Worm (Caenorhabditis elegans) whole organism, early embryonic: ENCODE measurements around the gene dod-24.

Experiments
- B0310.2 ChIP-seq: sonication (generic microtip); optimal IDR thresholded peaks from 2 replicates; lab custom pipeline; 2016; ENCODE audit warnings: mild to moderate bottlenecking, missing genetic modification characterization, missing compliant biosample characterization
- F13C5.2 ChIP-seq: sonication (generic microtip); optimal IDR thresholded peaks from 2 replicates; lab custom pipeline; 2017; ENCODE audit warnings: mild to moderate bottlenecking, missing genetic modification characterization, inconsistent platforms, missing compliant biosample characterization
- aly-1 ChIP-seq: sonication (generic microtip); optimal IDR thresholded peaks from 2 replicates; lab custom pipeline; 2016; ENCODE audit warnings: missing genetic modification characterization, missing compliant biosample characterization
- ama-1 ChIP-seq: fragments of 150-350 bp; optimal IDR thresholded peaks from 2 replicates; lab custom pipeline; 2014
- ceh-13 ChIP-seq: fragments of 200-800 bp; sonication (Bioruptor generic); optimal IDR thresholded peaks from 2 replicates; lab custom pipeline; 2018; ENCODE audit warnings: mild to moderate bottlenecking, missing genetic modification characterization, missing compliant biosample characterization
- ceh-36 ChIP-seq: sonication (generic microtip); optimal IDR thresholded peaks from 2 replicates; lab custom pipeline; 2016; ENCODE audit warnings: missing genetic modification characterization, inconsistent platforms, missing compliant biosample characterization
- ets-7 ChIP-seq: sonication (generic microtip); optimal IDR thresholded peaks from 2 replicates; lab custom pipeline; 2016; ENCODE audit warnings: missing genotype, missing genetic modification characterization, missing compliant biosample characterization
- flt-1 ChIP-seq: fragments of 200-800 bp; sonication (Bioruptor generic); IDR thresholded peaks from 2 replicates; pipeline ENCODE4 v1.3.6; 2022; ENCODE audit warnings: missing genetic modification characterization, missing compliant biosample characterization
- hmbx-1 ChIP-seq: sonication (generic microtip); optimal IDR thresholded peaks from 2 replicates; lab custom pipeline; 2016; ENCODE audit warnings: mild to moderate bottlenecking, missing genetic modification characterization, missing compliant biosample characterization
- hmg-4 ChIP-seq: fragments of 200-800 bp; sonication (Bioruptor generic); optimal IDR thresholded peaks from 2 replicates; lab custom pipeline; 2018; ENCODE audit warnings: mild to moderate bottlenecking, missing genetic modification characterization, missing compliant biosample characterization
- hnd-1 ChIP-seq: sonication (generic microtip); optimal IDR thresholded peaks from 2 replicates; lab custom pipeline; 2016; ENCODE audit warnings: missing genetic modification characterization, missing compliant biosample characterization
- pes-1 ChIP-seq: fragments of 200-800 bp; sonication (Bioruptor generic); IDR thresholded peaks from 2 replicates; pipeline ENCODE4 v1.3.6; 2022; ENCODE audit warnings: missing genetic modification reagents, missing genetic modification characterization, missing compliant biosample characterization
- scrt-1 ChIP-seq: fragments of 200-800 bp; sonication (Bioruptor generic); IDR thresholded peaks from 2 replicates; pipeline ENCODE4 v1.3.6; 2022; ENCODE audit warnings: missing genetic modification characterization, missing compliant biosample characterization
- sea-1 ChIP-seq: fragments of 200-800 bp; sonication (Bioruptor generic); conservative IDR thresholded peaks from 2 replicates; pipeline ENCODE4 v1.3.6; 2022; ENCODE audit warnings: missing genetic modification characterization, missing compliant biosample characterization
- tbx-11 ChIP-seq: fragments of 200-800 bp; sonication (Bioruptor generic); IDR thresholded peaks from 2 replicates; pipeline ENCODE4 v1.3.6; 2022; ENCODE audit warnings: missing genetic modification characterization, missing compliant biosample characterization
- tbx-37 ChIP-seq: fragments of 200-800 bp; sonication (Bioruptor generic); conservative IDR thresholded peaks from 2 replicates; pipeline ENCODE4 v1.3.6; 2022; ENCODE audit warnings: missing genetic modification reagents, missing genetic modification characterization, missing compliant biosample characterization
- tra-4 ChIP-seq: sonication (generic microtip); optimal IDR thresholded peaks from 2 replicates; lab custom pipeline; 2017; ENCODE audit warnings: missing genetic modification characterization, missing compliant biosample characterization

dod-24 gene

ce11 chrIV:12909871-12910270 lies 31.3 kb downstream of the dod-24 start, which contains the start of gene K08D8.4:
Gene K08D8.4 (minus strand): TSS chrIV:12909998.
- no peak for TF ChIP-seq sea-1
- no peak for TF ChIP-seq ama-1 (lab: Kevin White, UChicago)
- no peak for TF ChIP-seq hmbx-1 (tag; lab: Kevin White, UChicago)
- no peak for TF ChIP-seq hnd-1
- no peak for TF ChIP-seq tbx-11 (GFP tag; lab: Robert Waterston, UW)
- TF ChIP-seq ets-7 (tag; lab: Kevin White, UChicago) = no peak
- TF ChIP-seq tra-4 (tag; lab: Kevin White, UChicago) = no peak

- TF ChIP-seq flt-1 (GFP tag; lab: Robert Waterston, UW) (no peak), scrt-1 (GFP tag; lab: Robert Waterston, UW) (no peak), F13C5.2 (no peak), tbx-37 (GFP tag; lab: Robert Waterston, UW) (no peak), ceh-13 (GFP tag; lab: Kevin White, UChicago) (no peak), B0310.2 (tag; lab: Kevin White, UChicago) (no peak), aly-1 (no peak), ama-1 (lab: Kevin White, UChicago) (no peak), ets-7 (tag; lab: Kevin White, UChicago) (no peak), sea-1 (no peak), ceh-36 (tag; lab: Kevin White, UChicago) (no peak), hnd-1 (no peak), hmg-4 (GFP tag; lab: Kevin White, UChicago) (no peak), tra-4 (tag; lab: Kevin White, UChicago) (no peak), pes-1 (GFP tag; lab: Robert Waterston, UW) (no peak)
Observed at ce11 chrIV:12906529-12906928, 34.6 kb downstream of the dod-24 start, which contains the start of gene K08D8.3. Gene K08D8.3 (minus strand): TSS chrIV:12906659.

- no peak for TF ChIP-seq ceh-13 (GFP tag; lab: Kevin White, UChicago)
- TF ChIP-seq sea-1 = no peak
- no peak for TF ChIP-seq scrt-1 (GFP tag; lab: Robert Waterston, UW)
- no peak for TF ChIP-seq hmg-4 (GFP tag; lab: Kevin White, UChicago)
- no peak for TF ChIP-seq pes-1 (GFP tag; lab: Robert Waterston, UW)
- TF ChIP-seq ceh-36 (tag; lab: Kevin White, UChicago) = no peak
- TF ChIP-seq B0310.2 (tag; lab: Kevin White, UChicago) = no peak
- TF ChIP-seq ama-1 (lab: Kevin White, UChicago) = no peak
- no peak for TF ChIP-seq aly-1
- no peak for TF ChIP-seq tbx-11 (GFP tag; lab: Robert Waterston, UW)
- no peak for TF ChIP-seq ets-7 (tag; lab: Kevin White, UChicago)
- TF ChIP-seq flt-1 (GFP tag; lab: Robert Waterston, UW) = no peak
- no peak for TF ChIP-seq tbx-37 (GFP tag; lab: Robert Waterston, UW)
- TF ChIP-seq F13C5.2 = no peak
- no peak for TF ChIP-seq tra-4 (tag; lab: Kevin White, UChicago)
- TF ChIP-seq hnd-1 = no peak
- no peak for TF ChIP-seq hmbx-1 (tag; lab: Kevin White, UChicago)
Observed at ce11 chrIV:12903687-12904086, 37.5 kb downstream of the dod-24 start.

ce11 chrIV:12902430-12903110 lies 38.6 kb downstream of the dod-24 start, which contains the start of gene K08D8.2:
Gene K08D8.2 (plus strand): TSS chrIV:12903060.
- TF ChIP-seq flt-1 (GFP tag; lab: Robert Waterston, UW) = no peak

- TF ChIP-seq tbx-11 (GFP tag; lab: Robert Waterston, UW) (no peak), flt-1 (GFP tag; lab: Robert Waterston, UW) (no peak), ceh-36 (tag; lab: Kevin White, UChicago) (no peak), B0310.2 (tag; lab: Kevin White, UChicago) (no peak), hnd-1 (no peak), tbx-37 (GFP tag; lab: Robert Waterston, UW) (no peak), F13C5.2 (no peak), ets-7 (tag; lab: Kevin White, UChicago) (no peak), tra-4 (tag; lab: Kevin White, UChicago) (no peak), aly-1 (no peak), sea-1 (no peak), scrt-1 (GFP tag; lab: Robert Waterston, UW) (no peak), ama-1 (lab: Kevin White, UChicago) (no peak), ceh-13 (GFP tag; lab: Kevin White, UChicago) (no peak), pes-1 (GFP tag; lab: Robert Waterston, UW) (no peak), hmg-4 (GFP tag; lab: Kevin White, UChicago) (no peak), hmbx-1 (tag; lab: Kevin White, UChicago) (no peak)
Observed at ce11 chrIV:12901602-12902001, 39.6 kb downstream of the dod-24 start.

- TF ChIP-seq tbx-37 (GFP tag; lab: Robert Waterston, UW) (no peak), tbx-11 (GFP tag; lab: Robert Waterston, UW) (no peak), B0310.2 (tag; lab: Kevin White, UChicago) (no peak), pes-1 (GFP tag; lab: Robert Waterston, UW) (no peak)
Observed at ce11 chrIV:12900267-12900666, 40.9 kb downstream of the dod-24 start, which contains the start of gene K08D8.10. Gene K08D8.10 (plus strand): TSS chrIV:12900567.

ce11 chrIV:12899392-12899791 lies 41.8 kb downstream of the dod-24 start, which contains the start of gene K08D8.9:
Gene K08D8.9 (plus strand): TSS chrIV:12899692.
- TF ChIP-seq F13C5.2 (no peak), ama-1 (lab: Kevin White, UChicago) (no peak), sea-1 (no peak), pes-1 (GFP tag; lab: Robert Waterston, UW) (no peak), ceh-36 (tag; lab: Kevin White, UChicago) (no peak), flt-1 (GFP tag; lab: Robert Waterston, UW) (no peak), hmg-4 (GFP tag; lab: Kevin White, UChicago) (no peak), hnd-1 (no peak), ceh-13 (GFP tag; lab: Kevin White, UChicago) (no peak), ets-7 (tag; lab: Kevin White, UChicago) (no peak), tra-4 (tag; lab: Kevin White, UChicago) (no peak), aly-1 (no peak)
